Worm (Caenorhabditis elegans) whole organism, young adult: Measurements from ENCODE around the gene F36G3.3.

ENCODE experiments used
- B0261.1 ChIP-seq: sonication (generic microtip); optimal IDR thresholded peaks from 2 replicates; lab custom pipeline; 2016; ENCODE audit warnings: mild to moderate bottlenecking, missing genetic modification characterization, moderate library complexity, missing compliant biosample characterization
- athp-1 ChIP-seq: sonication (generic microtip); optimal IDR thresholded peaks from 2 replicates; lab custom pipeline; 2017; ENCODE audit warnings: mild to moderate bottlenecking, missing genetic modification characterization, missing compliant biosample characterization
- attf-3 ChIP-seq: fragments of 200-800 bp; sonication (Bioruptor generic); conservative IDR thresholded peaks from 2 replicates; pipeline ENCODE4 v1.3.6; 2022; ENCODE audit warnings: missing genetic modification reagents, missing genetic modification characterization, missing compliant biosample characterization
- hsf-1 ChIP-seq: fragments of 200-800 bp; sonication (Bioruptor generic); IDR thresholded peaks from 2 replicates; pipeline ENCODE4 v1.3.6; 2022; ENCODE audit warnings: missing genetic modification reagents, missing genetic modification characterization, missing compliant biosample characterization
- lin-26 ChIP-seq: fragments of 200-800 bp; sonication (Bioruptor generic); IDR thresholded peaks from 2 replicates; pipeline ENCODE4 v1.3.6; 2022; ENCODE audit warnings: missing genetic modification reagents, missing genetic modification characterization, missing compliant biosample characterization
- mes-4 ChIP-seq: sonication (generic microtip); optimal IDR thresholded peaks from 2 replicates; lab custom pipeline; 2016; ENCODE audit warnings: missing genotype, missing genetic modification characterization, missing compliant biosample characterization
- unc-130 ChIP-seq: sonication (generic microtip); optimal IDR thresholded peaks from 2 replicates; lab custom pipeline; 2016; ENCODE audit warnings: missing genetic modification reagents, missing genetic modification characterization, missing compliant biosample characterization

- TF ChIP-seq lin-26 = no peak
- TF ChIP-seq hsf-1 (GFP tag; lab: Robert Waterston, UW) = no peak
- TF ChIP-seq unc-130 (GFP tag; lab: Kevin White, UChicago) = no peak
- no peak for TF ChIP-seq B0261.1 (tag; lab: Kevin White, UChicago)
- no peak for TF ChIP-seq attf-3
- TF ChIP-seq athp-1 (tag; lab: Kevin White, UChicago) = no peak
- TF ChIP-seq mes-4 (tag; lab: Kevin White, UChicago) = no peak
These were observed 51.6 kb downstream of the F36G3.3 start, which contains the start of gene lec-8 for ce11 chrX:9850258-9850657.
